Worm (Caenorhabditis elegans): Measurements from ENCODE around the gene fbxb-63.

The fbxb-63 gene

DNA sequence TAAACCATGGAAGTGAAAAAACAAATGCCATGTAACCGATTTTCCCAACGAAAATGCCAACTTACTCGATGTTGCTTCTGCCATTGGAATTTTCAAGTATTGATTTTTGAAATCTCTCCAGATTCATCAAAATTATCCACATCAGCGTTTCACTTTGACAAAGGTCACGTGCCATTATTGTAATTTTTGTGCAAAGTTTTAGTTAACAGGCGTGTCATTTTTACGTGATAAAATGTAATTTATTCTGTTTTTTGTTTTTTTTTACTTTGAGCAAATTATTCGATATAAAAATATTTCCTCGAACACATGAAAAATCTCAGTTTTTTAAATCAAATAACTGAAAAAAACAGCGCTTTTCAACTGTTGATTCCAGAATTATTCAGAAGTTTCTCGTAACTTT lies 41.2 kb downstream of the fbxb-63 start, which contains the start of gene F21D9.2:
F21D9.2 (minus strand) TSS at position 101 of the 400 bp plus-strand sequence.
- TF ChIP-seq bed-2 (GFP tag; IDR thresholded peaks at IDR 0.05) (no peak), repo-1 (tag; optimal IDR thresholded peaks at IDR 0.05) (no peak), F49E8.2 (tag; optimal IDR thresholded peaks at IDR 0.05; ENCODE audit: insufficient read depth) (no peak), F23B12.7 (tag; optimal IDR thresholded peaks at IDR 0.05; ENCODE audit: insufficient read depth) (no peak), B0261.1 (tag; optimal IDR thresholded peaks at IDR 0.05) (no peak), lin-54 (GFP tag; optimal IDR thresholded peaks at IDR 0.05) (no peak), F10E7.11 (tag; optimal IDR thresholded peaks at IDR 0.05) (no peak), egl-18 (GFP tag; IDR thresholded peaks at IDR 0.05) (no peak), ztf-26 (tag; optimal IDR thresholded peaks at IDR 0.05) (no peak), nhr-90 (tag; optimal IDR thresholded peaks at IDR 0.05) (no peak), Y67H2A.10 (GFP tag; conservative IDR thresholded peaks at IDR 0.05) (no peak), madf-3 (GFP tag; IDR thresholded peaks at IDR 0.05) (no peak), T07F8.4 (tag; optimal IDR thresholded peaks at IDR 0.05) (no peak)

DNA sequence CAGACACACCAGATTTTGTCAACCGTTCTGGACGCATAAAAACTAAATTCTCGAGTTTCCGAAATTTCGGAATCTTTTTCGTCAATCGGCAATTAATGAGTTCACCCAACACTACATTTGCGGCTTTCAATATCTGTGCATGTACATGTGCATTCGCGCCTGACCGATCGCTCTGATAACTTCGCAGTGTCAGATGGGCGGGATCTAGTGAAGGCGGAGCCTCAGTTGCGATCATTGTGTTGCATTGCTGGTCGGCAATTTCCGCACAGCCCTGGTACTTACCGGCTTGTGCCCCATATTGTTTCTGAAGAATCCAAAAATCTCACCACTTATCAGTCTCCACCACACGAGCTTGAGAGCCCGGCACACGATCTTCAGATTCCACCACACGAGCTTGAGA lies 42.8 kb downstream of the fbxb-63 start:
- no peak for TF ChIP-seq sea-2 (GFP tag; IDR thresholded peaks at IDR 0.05)
- no peak for TF ChIP-seq lin-54 (GFP tag; optimal IDR thresholded peaks at IDR 0.05)
- TF ChIP-seq zfh-2 (GFP tag; conservative IDR thresholded peaks at IDR 0.05), result peak; percentile 44

DNA sequence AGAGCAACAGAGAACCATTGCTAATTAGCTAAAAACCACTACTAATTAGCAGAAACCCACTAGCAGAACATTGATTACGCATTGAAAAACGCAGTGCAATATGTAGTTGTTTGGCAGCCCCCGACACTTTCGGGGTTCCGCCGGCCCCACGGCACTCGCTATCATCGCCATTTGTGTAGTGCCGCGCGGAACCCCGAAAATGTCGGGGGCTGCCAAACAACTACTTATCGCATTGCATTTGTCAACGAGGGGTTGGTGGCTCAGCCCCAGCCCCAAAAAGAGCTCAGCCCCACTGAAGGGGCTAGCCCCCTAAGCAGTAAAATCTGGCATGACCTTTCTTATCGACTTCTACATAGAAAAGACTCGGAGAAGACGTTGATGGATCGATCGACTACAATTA lies 44.1 kb downstream of the fbxb-63 start:
- TF ChIP-seq snpc-1.1 (tag; optimal IDR thresholded peaks at IDR 0.05; ENCODE audit: insufficient read depth) (peak; percentile 55), B0261.1 (tag; optimal IDR thresholded peaks at IDR 0.05) (no peak), F37B4.10 (GFP tag; IDR thresholded peaks at IDR 0.05) (no peak), hlh-12 (tag; optimal IDR thresholded peaks at IDR 0.05) (no peak), lin-54 (GFP tag; optimal IDR thresholded peaks at IDR 0.05) (no peak), snpc-4 (GFP tag; optimal IDR thresholded peaks at IDR 0.05) (no peak), snpc-4 (tag; optimal IDR thresholded peaks at IDR 0.05) (peak in 2 of 4 experiments; percentile 67 to 81)

DNA sequence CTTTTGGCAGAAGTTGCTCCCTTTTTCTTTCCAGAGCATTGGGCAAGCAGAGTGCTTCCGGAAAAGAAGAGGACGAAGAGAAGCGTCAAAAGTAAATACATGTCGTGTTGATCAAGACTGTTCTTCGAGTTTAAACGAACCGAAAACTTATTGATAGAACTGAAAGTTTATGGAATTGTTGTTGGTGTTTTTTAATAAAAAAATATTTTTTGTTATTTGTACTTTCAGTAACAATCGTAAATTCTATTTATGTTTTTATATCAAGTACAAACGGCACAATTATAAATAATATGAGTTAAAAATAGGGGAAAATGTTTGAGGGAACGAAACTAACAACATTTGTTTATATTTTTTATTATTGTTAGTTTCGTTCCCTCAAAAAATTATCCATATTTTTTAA lies 45.9 kb downstream of the fbxb-63 start, which contains the start of gene F21D9.3:
F21D9.3 (minus strand) TSS at position 101 of the 400 bp plus-strand sequence.
- TF ChIP-seq ztf-25 (GFP tag; IDR thresholded peaks at IDR 0.05), result no peak
- no peak for TF ChIP-seq F55B11.4 (tag; optimal IDR thresholded peaks at IDR 0.05; ENCODE audit: borderline replicate concordance, insufficient read depth)
- TF ChIP-seq K11D2.4 (GFP tag; IDR thresholded peaks at IDR 0.05), result no peak

DNA sequence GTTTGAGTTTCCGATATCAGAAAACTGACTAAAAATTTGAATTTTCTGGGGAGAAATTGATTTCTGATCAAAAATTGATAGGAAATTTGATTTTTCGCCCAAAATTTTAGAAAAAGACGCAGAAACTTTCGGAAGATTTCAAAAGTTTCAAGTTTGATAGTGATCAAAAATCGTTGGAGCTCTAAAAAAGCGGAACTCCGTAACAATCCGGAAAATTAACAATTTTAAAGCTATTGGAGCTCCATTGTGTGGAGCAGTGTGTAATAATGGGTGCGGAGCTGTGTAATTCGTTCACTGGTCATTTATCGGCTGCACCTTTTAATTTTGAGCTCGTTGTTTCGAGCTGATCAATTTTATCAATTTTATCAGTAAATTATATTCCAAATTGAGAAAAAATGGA lies 50.0 kb downstream of the fbxb-63 start, which contains the start of gene F21D9.4:
F21D9.4 (plus strand) TSS at position 301 of the 400 bp plus-strand sequence.
- TF ChIP-seq hmg-20 (GFP tag; IDR thresholded peaks at IDR 0.05), result no peak
- TF ChIP-seq ceh-91 (GFP tag; IDR thresholded peaks at IDR 0.05), result no peak
- TF ChIP-seq hsf-1 (GFP tag; IDR thresholded peaks at IDR 0.05), result no peak
- TF ChIP-seq F52B5.7 (tag; optimal IDR thresholded peaks at IDR 0.05), result no peak
- no peak for TF ChIP-seq athp-1 (tag; optimal IDR thresholded peaks at IDR 0.05)
- no peak for TF ChIP-seq B0019.2 (GFP tag; conservative IDR thresholded peaks at IDR 0.05)
- no peak for TF ChIP-seq ZK185.1 (tag; optimal IDR thresholded peaks at IDR 0.05; ENCODE audit: poor library complexity, severe bottlenecking)
- TF ChIP-seq dpff-1 (tag; optimal IDR thresholded peaks at IDR 0.05), result no peak
- no peak for TF ChIP-seq F57A8.1 (GFP tag; optimal IDR thresholded peaks at IDR 0.05)
- no peak for TF ChIP-seq attf-5 (GFP tag; optimal IDR thresholded peaks at IDR 0.05)
- no peak for TF ChIP-seq sdz-38 (tag; optimal IDR thresholded peaks at IDR 0.05)
- no peak for TF ChIP-seq F22D6.2 (tag; optimal IDR thresholded peaks at IDR 0.05)
- TF ChIP-seq akir-1 (GFP tag; optimal IDR thresholded peaks at IDR 0.05), result no peak
- no peak for TF ChIP-seq egl-44 (GFP tag; IDR thresholded peaks at IDR 0.05)
- TF ChIP-seq D2030.7 (GFP tag; IDR thresholded peaks at IDR 0.05), result no peak
- TF ChIP-seq unc-130 (GFP tag; optimal IDR thresholded peaks at IDR 0.05), result no peak
- TF ChIP-seq K12H6.12 (tag; optimal IDR thresholded peaks at IDR 0.05), result no peak

Data from whole organism, young adult.